Worm (Caenorhabditis elegans): Measurements from ENCODE around the gene faah-4.

Gene faah-4

ce11 chrIII:11920187-11920785, 10.6 kb upstream of the faah-4 start, which contains the start of the genes ccf-1 and trap-4:
ccf-1 (minus strand) TSS chrIII:11920237.
trap-4 (plus strand) TSS chrIII:11920735.
- TF ChIP-seq bed-2 (GFP tag; IDR thresholded peaks at IDR 0.05) = no peak
- TF ChIP-seq ekl-4 (GFP tag; IDR thresholded peaks at IDR 0.05) = 0 out of 2 replicates have a peak, but pooled peaks have one; percentile 1
- no peak for TF ChIP-seq snpc-1.1 (tag; optimal IDR thresholded peaks at IDR 0.05; ENCODE audit: insufficient read depth)
- peak in 1 of 3 experiments; percentile 28 for TF ChIP-seq lin-35 (GFP tag; optimal IDR thresholded peaks at IDR 0.05)
- TF ChIP-seq K12H6.12 (tag; optimal IDR thresholded peaks at IDR 0.05) = no peak
- TF ChIP-seq snpc-4 (GFP tag; optimal IDR thresholded peaks at IDR 0.05) = no peak
- TF ChIP-seq snpc-4 (tag; optimal IDR thresholded peaks at IDR 0.05) = no peak
- TF ChIP-seq mcd-1 (GFP tag; IDR thresholded peaks at IDR 0.05) = peak; percentile 35; the same call in 1 of the 2 replicates
- TF ChIP-seq T26A5.8 (tag; optimal IDR thresholded peaks at IDR 0.05) = no peak
- no peak for TF ChIP-seq attf-6 (GFP tag; IDR thresholded peaks at IDR 0.05)
- no peak for TF ChIP-seq D2030.7 (GFP tag; IDR thresholded peaks at IDR 0.05)
- TF ChIP-seq ceh-91 (GFP tag; IDR thresholded peaks at IDR 0.05) = no peak
- no peak for TF ChIP-seq cebp-1 (GFP tag; IDR thresholded peaks at IDR 0.05)
- TF ChIP-seq cebp-1 (tag; optimal IDR thresholded peaks at IDR 0.05) = peak; percentile 24
- TF ChIP-seq lsl-1 (GFP tag; optimal IDR thresholded peaks at IDR 0.05) = peak; percentile 19
- no peak for TF ChIP-seq ztf-26 (tag; optimal IDR thresholded peaks at IDR 0.05)
- no peak for TF ChIP-seq ztf-18 (tag; optimal IDR thresholded peaks at IDR 0.05)
- no peak for TF ChIP-seq him-1 (tag; optimal IDR thresholded peaks at IDR 0.05)
- peak; percentile 99 for TF ChIP-seq let-607 (tag; optimal IDR thresholded peaks at IDR 0.05)
- TF ChIP-seq pha-4 (tag; optimal IDR thresholded peaks at IDR 0.05) = peak; percentile 20
- TF ChIP-seq T07F8.4 (tag; optimal IDR thresholded peaks at IDR 0.05) = no peak
- no peak for TF ChIP-seq F49E8.2 (tag; optimal IDR thresholded peaks at IDR 0.05; ENCODE audit: insufficient read depth)
- TF ChIP-seq F33H1.4 (GFP tag; IDR thresholded peaks at IDR 0.05) = peak; percentile 85
- no peak for TF ChIP-seq sptf-2 (GFP tag; optimal IDR thresholded peaks at IDR 0.05)
- TF ChIP-seq Y79H2A.3 (GFP tag; conservative IDR thresholded peaks at IDR 0.05) = no peak
- TF ChIP-seq snpc-3.4 (tag; optimal IDR thresholded peaks at IDR 0.05) = peak; percentile 5
- peak; percentile 58 for TF ChIP-seq madf-6 (GFP tag; IDR thresholded peaks at IDR 0.05)
- no peak for TF ChIP-seq chd-7 (tag; optimal IDR thresholded peaks at IDR 0.05)
- peak; percentile 13 for TF ChIP-seq nhr-80 (tag; optimal IDR thresholded peaks at IDR 0.05)
- TF ChIP-seq dox-1 (GFP tag; IDR thresholded peaks at IDR 0.05) = peak; percentile 48; the same call in 1 of the 2 replicates
- TF ChIP-seq F10E7.11 (tag; optimal IDR thresholded peaks at IDR 0.05) = no peak
- TF ChIP-seq Y53G8AR.9 (GFP tag; conservative IDR thresholded peaks at IDR 0.05) = 0 out of 2 replicates have a peak, but pooled peaks have one; percentile 27
- peak; percentile 26 for TF ChIP-seq lin-40 (tag; optimal IDR thresholded peaks at IDR 0.05)
- no peak for TF ChIP-seq nhr-90 (tag; optimal IDR thresholded peaks at IDR 0.05)
- TF ChIP-seq lir-1 (GFP tag; conservative IDR thresholded peaks at IDR 0.05) = 0 out of 2 replicates have a peak, but pooled peaks have one; percentile 5
- no peak for TF ChIP-seq rec-8 (tag; optimal IDR thresholded peaks at IDR 0.05)
- no peak for TF ChIP-seq rcor-1 (GFP tag; IDR thresholded peaks at IDR 0.05)
- no peak for TF ChIP-seq nhr-179 (tag; optimal IDR thresholded peaks at IDR 0.05)
- TF ChIP-seq hrde-1 (tag; optimal IDR thresholded peaks at IDR 0.05; ENCODE audit: borderline replicate concordance) = no peak
- no peak for TF ChIP-seq hmg-20 (GFP tag; IDR thresholded peaks at IDR 0.05)

All from whole organism, young adult.